Worm (Caenorhabditis elegans): ENCODE data around the gene R09D1.12.

DNA sequence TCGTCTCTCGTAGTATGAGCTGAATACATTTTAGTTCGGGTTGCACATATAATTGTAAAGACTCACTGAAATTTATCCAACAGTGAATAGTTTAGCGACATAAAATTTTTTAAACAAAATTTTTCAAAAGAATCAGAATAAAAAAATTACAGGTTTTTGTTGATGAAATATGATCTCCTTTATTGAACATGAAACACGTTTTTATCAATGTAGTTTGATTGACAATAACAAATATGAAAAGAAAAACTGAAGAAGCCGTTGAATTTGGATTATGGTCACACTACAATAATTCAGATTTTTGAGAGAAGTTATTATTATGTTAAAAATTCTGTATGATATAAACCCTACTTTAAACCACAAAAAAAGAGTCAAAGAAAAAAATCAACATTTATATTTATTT is 12.0 kb downstream of the R09D1.12 start, which contains the start of gene chil-17:
- TF ChIP-seq mab-5 (tag; optimal IDR thresholded peaks at IDR 0.05) (no peak), nhr-12 (tag; optimal IDR thresholded peaks at IDR 0.05) (no peak), Y55F3AM.14 (GFP tag; optimal IDR thresholded peaks at IDR 0.05) (no peak), mdl-1 (tag; optimal IDR thresholded peaks at IDR 0.05) (no peak)

All from whole organism, L2 larva.